Fruit fly (Drosophila melanogaster) whole organism, pupa: ENCODE results near the gene shv.

Experiments used
- CG14655 ChIP-seq: fragments of 200-800 bp; sonication (Bioruptor generic); optimal IDR thresholded peaks from 3 replicates; lab custom pipeline; 2017; ENCODE audit warnings: mild to moderate bottlenecking, missing biosample characterization, missing genetic modification reagents, missing genetic modification characterization
- CG17806 ChIP-seq: fragments of 200-800 bp; sonication (Bioruptor generic); optimal IDR thresholded peaks from 2 replicates; lab custom pipeline; 2018; ENCODE audit warnings: missing biosample characterization, mild to moderate bottlenecking, missing genetic modification characterization, moderate library complexity
- CG32121 ChIP-seq: fragments of 200-800 bp; sonication (Bioruptor generic); IDR thresholded peaks from 2 replicates; pipeline ENCODE4 v1.3.6; 2022; ENCODE audit warnings: missing biosample characterization, missing genetic modification characterization
- CG34367 ChIP-seq: fragments of 200-800 bp; sonication (Bioruptor generic); optimal IDR thresholded peaks from 2 replicates; lab custom pipeline; 2018; ENCODE audit warnings: missing biosample characterization, mild to moderate bottlenecking, missing genetic modification characterization
- CG4496 ChIP-seq: fragments of 200-800 bp; sonication (Bioruptor generic); IDR thresholded peaks from 3 replicates; pipeline ENCODE4 v1.3.6; 2022; ENCODE audit warnings: missing biosample characterization, missing genetic modification characterization
- CG8159 ChIP-seq: fragments of 200-800 bp; sonication (Bioruptor generic); optimal IDR thresholded peaks from 3 replicates; lab custom pipeline; 2018; ENCODE audit warnings: missing biosample characterization, mild to moderate bottlenecking, missing genetic modification characterization, moderate library complexity
- CG8301 ChIP-seq: fragments of 200-800 bp; sonication (Bioruptor generic); optimal IDR thresholded peaks from 2 replicates; lab custom pipeline; 2018; ENCODE audit warnings: missing biosample characterization, mild to moderate bottlenecking, missing genetic modification characterization
- D1 ChIP-seq: fragments of 200-800 bp; sonication (Bioruptor generic); optimal IDR thresholded peaks from 2 replicates; lab custom pipeline; 2018; ENCODE audit warnings: missing biosample characterization, mild to moderate bottlenecking, missing genetic modification characterization, moderate library complexity
- EcR ChIP-seq: fragments of 200-800 bp; sonication (Bioruptor generic); optimal IDR thresholded peaks from 3 replicates; lab custom pipeline; 2019; ENCODE audit warnings: missing biosample characterization, missing genetic modification characterization, mild to moderate bottlenecking, moderate library complexity, missing genetic modification reagents
- Ets98B ChIP-seq: fragments of 200-800 bp; sonication (Bioruptor generic); IDR thresholded peaks from 2 replicates; pipeline ENCODE4 v1.3.6; 2022; ENCODE audit warnings: missing biosample characterization, missing genetic modification characterization
- Snoo ChIP-seq: fragments of 200-800 bp; sonication (Bioruptor generic); optimal IDR thresholded peaks from 3 replicates; lab custom pipeline; 2017; ENCODE audit warnings: missing biosample characterization, mild to moderate bottlenecking, missing genetic modification characterization, inconsistent platforms
- rn ChIP-seq: fragments of 200-800 bp; sonication (Bioruptor generic); IDR thresholded peaks from 2 replicates; pipeline ENCODE4 v1.3.6; 2022; ENCODE audit warnings: missing biosample characterization, missing genetic modification characterization

- no peak for TF ChIP-seq D1
- TF ChIP-seq CG14655 (GFP tag; lab: Kevin White, UChicago) = no peak
- TF ChIP-seq EcR (GFP tag; lab: Kevin White, UChicago) = peak; percentile 4
- TF ChIP-seq CG4496 (GFP tag; lab: Robert Waterston, UW) = no peak
- no peak for TF ChIP-seq rn
- no peak for TF ChIP-seq CG8159
- no peak for TF ChIP-seq CG8301 (tag; lab: Kevin White, UChicago)
- TF ChIP-seq CG17806 (tag; lab: Kevin White, UChicago) = no peak
- no peak for TF ChIP-seq CG34367 (tag; lab: Kevin White, UChicago)
- no peak for TF ChIP-seq Snoo (tag; lab: Kevin White, UChicago)
- TF ChIP-seq Ets98B (GFP tag; lab: Robert Waterston, UW) = no peak
- no peak for TF ChIP-seq CG32121
Observed at dm6 chr2L:496841-497240, 43.9 kb downstream of the shv start.
